Fruit fly (Drosophila melanogaster): Measurements from ENCODE around the gene fred.

DNA sequence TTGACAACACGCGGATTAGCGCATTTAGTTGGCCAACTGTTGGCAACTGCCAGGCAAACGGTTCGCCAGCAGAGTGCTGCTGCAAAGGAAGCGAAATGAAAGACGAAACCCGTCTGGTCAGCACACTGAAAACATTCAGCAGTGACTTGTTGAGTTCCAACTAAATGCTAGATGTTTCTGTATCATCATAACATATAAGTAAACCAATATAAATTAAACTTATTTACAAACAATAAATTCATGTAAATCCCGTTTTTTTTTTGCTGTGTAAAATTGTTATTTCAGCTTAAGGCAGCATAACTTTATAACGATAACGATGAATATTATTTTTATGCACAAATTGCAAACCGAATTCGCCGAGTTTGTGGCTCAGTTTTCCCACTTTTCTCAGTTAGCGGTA, 133.4 kb downstream of the fred start:
- peak; percentile 74 for TF ChIP-seq Ets98B (GFP tag; IDR thresholded peaks at IDR 0.05)
- TF ChIP-seq CG32121 (GFP tag; IDR thresholded peaks at IDR 0.05), result peak; percentile 63
- no peak for TF ChIP-seq EcR (GFP tag; optimal IDR thresholded peaks at IDR 0.05)
- peak; percentile 47; the same call in 1 of the 3 replicates for TF ChIP-seq fd96Ca (GFP tag; IDR thresholded peaks at IDR 0.05)
- peak; percentile 29 for TF ChIP-seq CG34367 (tag; optimal IDR thresholded peaks at IDR 0.05)
- peak; percentile 38 for TF ChIP-seq CG15710 (tag; optimal IDR thresholded peaks at IDR 0.05)
- TF ChIP-seq CG13204 (GFP tag; optimal IDR thresholded peaks at IDR 0.05), result no peak
